Worm (Caenorhabditis elegans): Measurements from ENCODE around the gene smgl-2.

- TF ChIP-seq fkh-10 (GFP tag; optimal IDR thresholded peaks at IDR 0.05) (no peak), elt-2 (tag; optimal IDR thresholded peaks at IDR 0.05) (no peak), skn-1 (tag; optimal IDR thresholded peaks at IDR 0.05) (no peak), lin-15B (tag; optimal IDR thresholded peaks at IDR 0.05) (no peak), nhr-28 (tag; optimal IDR thresholded peaks at IDR 0.05) (no peak), nhr-237 (tag; optimal IDR thresholded peaks at IDR 0.05) (no peak), zag-1 (tag; optimal IDR thresholded peaks at IDR 0.05) (no peak), fos-1 (tag; optimal IDR thresholded peaks at IDR 0.05) (no peak), ztf-11 (tag; optimal IDR thresholded peaks at IDR 0.05) (no peak), egl-27 (tag; optimal IDR thresholded peaks at IDR 0.05) (no peak), nhr-25 (tag; optimal IDR thresholded peaks at IDR 0.05) (no peak), pha-4 (tag; optimal IDR thresholded peaks at IDR 0.05) (no peak), nhr-77 (tag; optimal IDR thresholded peaks at IDR 0.05) (no peak)
Observed at ce11 chrIV:3783910-3784309, 57.9 kb downstream of the smgl-2 start, which contains the start of gene glct-6.

Measured in whole organism, L3 larva.